Worm (Caenorhabditis elegans) whole organism, late embryonic: ENCODE measurements around the gene str-190.

Experiments
- ama-1 ChIP-seq: fragments of 150-350 bp; optimal IDR thresholded peaks from 2 replicates; lab custom pipeline; 2014
- ceh-18 ChIP-seq: sonication (generic microtip); optimal IDR thresholded peaks from 2 replicates; lab custom pipeline; 2016; ENCODE audit warnings: missing genetic modification characterization, missing compliant biosample characterization
- ceh-6 ChIP-seq: fragments of 200-800 bp; sonication (Bioruptor generic); optimal IDR thresholded peaks from 2 replicates; lab custom pipeline; 2018; ENCODE audit warnings: mild to moderate bottlenecking, missing genetic modification characterization, missing compliant biosample characterization
- fkh-10 ChIP-seq: fragments of 150-350 bp; optimal IDR thresholded peaks from 2 replicates; lab custom pipeline; 2014; ENCODE audit warnings: missing biosample characterization, missing genetic modification reagents, missing genetic modification characterization
- lin-11 ChIP-seq: fragments of 200-800 bp; sonication (Bioruptor generic); optimal IDR thresholded peaks from 2 replicates; lab custom pipeline; 2018; ENCODE audit warnings: mild to moderate bottlenecking, missing genetic modification characterization, missing compliant biosample characterization
- nhr-11 ChIP-seq: fragments of 150-350 bp; optimal IDR thresholded peaks from 2 replicates; lab custom pipeline; 2014; ENCODE audit warnings: missing biosample characterization, missing genetic modification characterization
- pag-3 ChIP-seq: sonication (generic microtip); optimal IDR thresholded peaks from 2 replicates; lab custom pipeline; 2016; ENCODE audit warnings: missing compliant biosample characterization, missing genetic modification characterization, borderline replicate concordance
- pqm-1 ChIP-seq: sonication (generic microtip); optimal IDR thresholded peaks from 2 replicates; lab custom pipeline; 2016; ENCODE audit warnings: missing genetic modification characterization, missing compliant biosample characterization
- pros-1 ChIP-seq: fragments of 150-350 bp; optimal IDR thresholded peaks from 2 replicates; lab custom pipeline; 2014; ENCODE audit warnings: missing biosample characterization, missing genetic modification reagents, missing genetic modification characterization

ce11 chrV:7495189-7495588, 16.9 kb upstream of the str-190 start, which contains the start of gene srbc-11:
- TF ChIP-seq nhr-11 (tag; lab: Kevin White, UChicago) (no peak), ceh-6 (GFP tag; lab: Kevin White, UChicago) (no peak), pag-3 (no peak), pros-1 (tag; lab: Kevin White, UChicago) (no peak), fkh-10 (GFP tag; lab: Kevin White, UChicago) (no peak), ama-1 (lab: Kevin White, UChicago) (no peak), ceh-18 (tag; lab: Kevin White, UChicago) (no peak), pqm-1 (tag; lab: Kevin White, UChicago) (no peak), lin-11 (tag; lab: Kevin White, UChicago) (no peak)
